Worm (Caenorhabditis elegans) whole organism, L3 larva: ENCODE measurements around the gene tag-329.

ENCODE experiments used
- R02D3.7 ChIP-seq: fragments of 150-350 bp; optimal IDR thresholded peaks from 2 replicates; lab custom pipeline; 2014; ENCODE audit warnings: missing biosample characterization, missing genetic modification characterization
- aly-2 ChIP-seq: fragments of 150-350 bp; optimal IDR thresholded peaks from 2 replicates; lab custom pipeline; 2014; ENCODE audit warnings: missing biosample characterization, missing genetic modification characterization
- ceh-82 ChIP-seq: fragments of 150-350 bp; optimal IDR thresholded peaks from 2 replicates; lab custom pipeline; 2014; ENCODE audit warnings: missing biosample characterization, missing genetic modification characterization
- fos-1 ChIP-seq: fragments of 150-350 bp; optimal IDR thresholded peaks from 2 replicates; lab custom pipeline; 2014; ENCODE audit warnings: missing biosample characterization, missing genetic modification characterization
- nhr-11 ChIP-seq: fragments of 150-350 bp; optimal IDR thresholded peaks from 2 replicates; lab custom pipeline; 2014; ENCODE audit warnings: missing biosample characterization, missing genetic modification characterization
- nhr-23 ChIP-seq: fragments of 150-350 bp; optimal IDR thresholded peaks from 2 replicates; lab custom pipeline; 2014; ENCODE audit warnings: missing biosample characterization, missing genetic modification reagents, missing genetic modification characterization
- nhr-25 ChIP-seq: sonication (generic microtip); optimal IDR thresholded peaks from 2 replicates; lab custom pipeline; 2017; ENCODE audit warnings: missing biosample characterization, missing genetic modification characterization
- nhr-28 ChIP-seq: fragments of 150-350 bp; optimal IDR thresholded peaks from 2 replicates; lab custom pipeline; 2014; ENCODE audit warnings: missing biosample characterization, missing genetic modification characterization
- nhr-77 ChIP-seq: fragments of 150-350 bp; optimal IDR thresholded peaks from 2 replicates; lab custom pipeline; 2014; ENCODE audit warnings: missing biosample characterization, missing genetic modification characterization
- pha-4 ChIP-seq: fragments of 150-350 bp; optimal IDR thresholded peaks from 2 replicates; lab custom pipeline; 2014; ENCODE audit warnings: missing biosample characterization, missing genetic modification reagents, missing genetic modification characterization
- skn-1 ChIP-seq: fragments of 150-350 bp; optimal IDR thresholded peaks from 2 replicates; lab custom pipeline; 2014; ENCODE audit warnings: missing biosample characterization, missing genetic modification characterization
- snpc-4 ChIP-seq: fragments of 150-350 bp; optimal IDR thresholded peaks from 2 replicates; lab custom pipeline; 2014; ENCODE audit warnings: missing biosample characterization, missing genetic modification characterization
- unc-62 ChIP-seq: fragments of 150-350 bp; sonication (generic microtip); optimal IDR thresholded peaks from 4 replicates; lab custom pipeline; 2014; ENCODE audit warnings: missing biosample characterization, missing genetic modification reagents, missing genetic modification characterization
- zag-1 ChIP-seq: fragments of 150-350 bp; optimal IDR thresholded peaks from 2 replicates; lab custom pipeline; 2014; ENCODE audit warnings: missing biosample characterization, missing genetic modification characterization

ce11 chrV:9571056-9571455, 36.3 kb downstream of the tag-329 start:
- TF ChIP-seq snpc-4 (tag; lab: Kevin White, UChicago): no peak
- TF ChIP-seq nhr-25: no peak
- no peak for TF ChIP-seq nhr-23 (tag; lab: Kevin White, UChicago)
- no peak for TF ChIP-seq skn-1 (tag; lab: Kevin White, UChicago)
- no peak for TF ChIP-seq nhr-11 (tag; lab: Kevin White, UChicago)
- no peak for TF ChIP-seq nhr-28 (tag; lab: Kevin White, UChicago)
- no peak for TF ChIP-seq aly-2
- TF ChIP-seq nhr-77: no peak
- TF ChIP-seq fos-1 (tag; lab: Kevin White, UChicago): no peak
- TF ChIP-seq zag-1 (tag; lab: Kevin White, UChicago): no peak
- no peak for TF ChIP-seq R02D3.7 (tag; lab: Kevin White, UChicago)
- no peak for TF ChIP-seq pha-4
- no peak for TF ChIP-seq unc-62 (GFP tag; lab: Kevin White, UChicago)
- TF ChIP-seq ceh-82: no peak
